Worm (Caenorhabditis elegans) whole organism, L1 larva: Measurements from ENCODE around the gene F40F4.7.

Experiments used
- C04F5.9 ChIP-seq: sonication (generic microtip); optimal IDR thresholded peaks from 2 replicates; lab custom pipeline; 2016; ENCODE audit warnings: missing genetic modification characterization, missing compliant biosample characterization
- C16A3.4 ChIP-seq: fragments of 150-350 bp; optimal IDR thresholded peaks from 2 replicates; lab custom pipeline; 2014; ENCODE audit warnings: missing biosample characterization, missing genetic modification characterization
- aly-2 ChIP-seq: fragments of 150-350 bp; optimal IDR thresholded peaks from 2 replicates; lab custom pipeline; 2014; ENCODE audit warnings: missing biosample characterization, missing genetic modification characterization
- blmp-1 ChIP-seq: fragments of 150-350 bp; optimal IDR thresholded peaks from 2 replicates; lab custom pipeline; 2014; ENCODE audit warnings: missing biosample characterization, missing genetic modification characterization
- ceh-63 ChIP-seq: fragments of 200-800 bp; sonication (Bioruptor generic); optimal IDR thresholded peaks from 2 replicates; lab custom pipeline; 2018; ENCODE audit warnings: mild to moderate bottlenecking, missing genetic modification characterization, missing compliant biosample characterization
- ceh-8 ChIP-seq: fragments of 200-800 bp; sonication (Bioruptor generic); optimal IDR thresholded peaks from 2 replicates; lab custom pipeline; 2018; ENCODE audit warnings: mild to moderate bottlenecking, missing genetic modification characterization, moderate library complexity, missing compliant biosample characterization
- ceh-90 ChIP-seq: sonication (generic microtip); optimal IDR thresholded peaks from 2 replicates; lab custom pipeline; 2016; ENCODE audit warnings: missing genetic modification characterization, missing compliant biosample characterization
- dsc-1 ChIP-seq: sonication (generic microtip); optimal IDR thresholded peaks from 2 replicates; lab custom pipeline; 2016; ENCODE audit warnings: mild to moderate bottlenecking, missing genetic modification characterization, missing compliant biosample characterization
- efl-1 ChIP-seq, 4 experiments: fragments of 150-350 bp; optimal IDR thresholded peaks in 3 of 4; peaks in 1 of 4; 1 replicate in 1 of 4; 2 replicates in 3 of 4; lab custom pipeline; 2014; ENCODE audit warnings: missing biosample characterization in 2 of 4, missing genetic modification characterization in 2 of 4, missing genetic modification reagents in 2 of 4
- egl-13 ChIP-seq: sonication (generic microtip); optimal IDR thresholded peaks from 2 replicates; lab custom pipeline; 2016; ENCODE audit warnings: missing genotype, missing genetic modification reagents, missing genetic modification characterization, missing compliant biosample characterization
- egl-27 ChIP-seq, 2 experiments: fragments of 150-350 bp in 1 of 2; sonication (generic microtip); optimal IDR thresholded peaks; 3 replicates each; lab custom pipeline; 2017 to 2018; ENCODE audit warnings: missing biosample characterization in 2 of 2, missing genetic modification characterization in 2 of 2, missing genetic modification reagents in 2 of 2
- elt-2 ChIP-seq: sonication (generic microtip); optimal IDR thresholded peaks from 2 replicates; lab custom pipeline; 2016; ENCODE audit warnings: missing genetic modification characterization, mild to moderate bottlenecking, inconsistent platforms, missing compliant biosample characterization, missing genetic modification reagents
- elt-3 ChIP-seq, 6 experiments: fragments of 150-350 bp in 1 of 6; sonication (generic microtip); optimal IDR thresholded peaks; 2 replicates each; lab custom pipeline; 2017 to 2018; ENCODE audit warnings: missing biosample characterization in 6 of 6, missing genetic modification characterization in 6 of 6, inconsistent platforms in 1 of 6
- fos-1 ChIP-seq: fragments of 150-350 bp; optimal IDR thresholded peaks from 2 replicates; lab custom pipeline; 2014; ENCODE audit warnings: missing biosample characterization, missing genetic modification characterization
- hlh-17 ChIP-seq: fragments of 200-800 bp; sonication (Bioruptor generic); optimal IDR thresholded peaks from 2 replicates; lab custom pipeline; 2018; ENCODE audit warnings: missing genetic modification characterization, mild to moderate bottlenecking, missing compliant biosample characterization, moderate library complexity, borderline replicate concordance
- hpl-2 ChIP-seq: fragments of 150-350 bp; optimal IDR thresholded peaks from 2 replicates; lab custom pipeline; 2014; ENCODE audit warnings: missing biosample characterization, missing genetic modification reagents, missing genetic modification characterization
- isw-1 ChIP-seq: fragments of 200-800 bp; sonication (Bioruptor generic); IDR thresholded peaks from 2 replicates; pipeline ENCODE4 v1.3.6; 2022; ENCODE audit warnings: missing genetic modification characterization, missing compliant biosample characterization
- lin-13 ChIP-seq: fragments of 150-350 bp; optimal IDR thresholded peaks from 2 replicates; lab custom pipeline; 2014; ENCODE audit warnings: missing biosample characterization, missing genetic modification reagents, missing genetic modification characterization
- lin-14 ChIP-seq: fragments of 200-800 bp; sonication (Bioruptor generic); optimal IDR thresholded peaks from 2 replicates; lab custom pipeline; 2018; ENCODE audit warnings: mild to moderate bottlenecking, missing genetic modification characterization, moderate library complexity, missing compliant biosample characterization
- lir-3 ChIP-seq: sonication (generic microtip); optimal IDR thresholded peaks from 2 replicates; lab custom pipeline; 2016; ENCODE audit warnings: mild to moderate bottlenecking, missing genetic modification characterization, moderate library complexity, missing compliant biosample characterization; ENCODE audit not compliant: poor library complexity
- nhr-11 ChIP-seq: fragments of 150-350 bp; optimal IDR thresholded peaks from 2 replicates; lab custom pipeline; 2014; ENCODE audit warnings: missing biosample characterization, missing genetic modification characterization
- nhr-19 ChIP-seq: fragments of 200-800 bp; sonication (Bioruptor generic); conservative IDR thresholded peaks from 2 replicates; pipeline ENCODE4 v1.3.6; 2022; ENCODE audit warnings: missing genetic modification characterization, missing compliant biosample characterization
- nhr-20 ChIP-seq: sonication (generic microtip); optimal IDR thresholded peaks from 2 replicates; lab custom pipeline; 2016; ENCODE audit warnings: mild to moderate bottlenecking, missing genetic modification characterization, missing compliant biosample characterization
- nhr-237 ChIP-seq: fragments of 150-350 bp; optimal IDR thresholded peaks from 2 replicates; lab custom pipeline; 2014; ENCODE audit warnings: missing biosample characterization, missing genetic modification characterization
- nhr-47 ChIP-seq: sonication (generic microtip); optimal IDR thresholded peaks from 2 replicates; lab custom pipeline; 2016; ENCODE audit warnings: mild to moderate bottlenecking, missing genetic modification characterization, moderate library complexity, missing compliant biosample characterization
- nhr-85 ChIP-seq: sonication (generic microtip); peaks from one replicate; lab custom pipeline; 2016; ENCODE audit warnings: missing genetic modification characterization, inconsistent platforms, missing compliant biosample characterization
- pag-3 ChIP-seq: sonication (generic microtip); optimal IDR thresholded peaks from 2 replicates; lab custom pipeline; 2017; ENCODE audit warnings: missing genetic modification characterization, mild to moderate bottlenecking, missing compliant biosample characterization, antibody characterized with exemption, borderline replicate concordance; ENCODE audit not compliant: insufficient read depth
- skn-1 ChIP-seq: fragments of 150-350 bp; optimal IDR thresholded peaks from 2 replicates; lab custom pipeline; 2014; ENCODE audit warnings: missing biosample characterization, missing genetic modification characterization
- snu-23 ChIP-seq: sonication (generic microtip); optimal IDR thresholded peaks from 2 replicates; lab custom pipeline; 2016; ENCODE audit warnings: missing genetic modification characterization, missing compliant biosample characterization
- sox-4 ChIP-seq: sonication (generic microtip); optimal IDR thresholded peaks from 2 replicates; lab custom pipeline; 2016; ENCODE audit warnings: missing genetic modification characterization, missing compliant biosample characterization
- sup-37 ChIP-seq: fragments of 200-800 bp; sonication (Bioruptor generic); optimal IDR thresholded peaks from 2 replicates; lab custom pipeline; 2018; ENCODE audit warnings: mild to moderate bottlenecking, missing genetic modification characterization, missing compliant biosample characterization
- swsn-7 ChIP-seq: sonication (generic microtip); optimal IDR thresholded peaks from 2 replicates; lab custom pipeline; 2016; ENCODE audit warnings: missing genetic modification characterization, missing compliant biosample characterization
- unc-86 ChIP-seq: sonication (generic microtip); optimal IDR thresholded peaks from 2 replicates; lab custom pipeline; 2016; ENCODE audit warnings: missing genetic modification characterization, missing compliant biosample characterization
- ztf-4 ChIP-seq: fragments of 150-350 bp; optimal IDR thresholded peaks from 2 replicates; lab custom pipeline; 2014; ENCODE audit warnings: missing biosample characterization, missing genetic modification characterization

The F40F4.7 gene

ce11 chrX:3218040-3218795, 27.5 kb downstream of the F40F4.7 start:
- TF ChIP-seq elt-2 (tag; lab: Kevin White, UChicago) (peak; percentile 61), elt-3 (tag; optimal IDR thresholded peaks at IDR 0.05; lab: Kevin White, UChicago) (peak in 3 of 6 experiments; percentile 21 to 39 (median 23)), nhr-85 (no peak), lin-14 (GFP tag; lab: Kevin White, UChicago) (peak; percentile 24), blmp-1 (tag; lab: Kevin White, UChicago) (peak; percentile 83), ceh-90 (tag; lab: Kevin White, UChicago) (no peak), efl-1 (optimal IDR thresholded peaks at IDR 0.05; lab: Kevin White, UChicago) (no peak), efl-1 (GFP tag; optimal IDR thresholded peaks at IDR 0.05 in 1 of 2; lab: Kevin White, UChicago) (peak in 1 of 2 experiments; percentile 69), pag-3 (tag; lab: Kevin White, UChicago) (peak; percentile 60), snu-23 (GFP tag; lab: Kevin White, UChicago) (peak; percentile 7)
- TF ChIP-seq, all 84 proteins: peak for 7

- TF ChIP-seq nhr-19 (GFP tag; lab: Robert Waterston, UW) (no peak), dsc-1 (tag; lab: Kevin White, UChicago) (peak; percentile 24)
Observed at ce11 chrX:3216698-3217097, 29.0 kb downstream of the F40F4.7 start.

- TF ChIP-seq ceh-63 (GFP tag; lab: Kevin White, UChicago), result no peak
- no peak for TF ChIP-seq nhr-11 (tag; lab: Kevin White, UChicago)
Observed at ce11 chrX:3209523-3209922, 36.2 kb downstream of the F40F4.7 start, which contains the start of gene F28B4.4. F28B4.4 (minus strand) TSS chrX:3209623.

ce11 chrX:3204778-3205177, 41.0 kb downstream of the F40F4.7 start, which contains the start of gene F28B4.1:
F28B4.1 (plus strand) TSS chrX:3205078.
- TF ChIP-seq lin-13, result no peak
- TF ChIP-seq ceh-8 (GFP tag; lab: Kevin White, UChicago), result no peak
- no peak for TF ChIP-seq hpl-2 (GFP tag; lab: Kevin White, UChicago)
- no peak for TF ChIP-seq C16A3.4
- TF ChIP-seq swsn-7 (tag; lab: Kevin White, UChicago), result no peak
- TF ChIP-seq lin-14 (GFP tag; lab: Kevin White, UChicago), result no peak
- TF ChIP-seq isw-1 (GFP tag; lab: Robert Waterston, UW), result no peak
- no peak for TF ChIP-seq nhr-237 (tag; lab: Kevin White, UChicago)
- no peak for TF ChIP-seq nhr-20 (tag; lab: Kevin White, UChicago)
- TF ChIP-seq snu-23 (GFP tag; lab: Kevin White, UChicago), result no peak
- no peak for TF ChIP-seq sox-4
- no peak for TF ChIP-seq hlh-17 (GFP tag; lab: Kevin White, UChicago)
- TF ChIP-seq unc-86 (tag; lab: Kevin White, UChicago), result no peak

- TF ChIP-seq egl-13, result no peak
- TF ChIP-seq C04F5.9, result no peak
- TF ChIP-seq fos-1 (tag; lab: Kevin White, UChicago), result no peak
- TF ChIP-seq aly-2 (tag; lab: Kevin White, UChicago), result no peak
- no peak for TF ChIP-seq ztf-4 (tag; lab: Kevin White, UChicago)
- TF ChIP-seq egl-27 (tag; optimal IDR thresholded peaks at IDR 0.05; lab: Kevin White, UChicago), result no peak
- TF ChIP-seq swsn-7 (tag; lab: Kevin White, UChicago), result no peak
- no peak for TF ChIP-seq C16A3.4
- no peak for TF ChIP-seq skn-1 (tag; lab: Kevin White, UChicago)
- TF ChIP-seq pag-3 (tag; lab: Kevin White, UChicago), result no peak
- TF ChIP-seq sup-37, result no peak
- TF ChIP-seq nhr-47, result no peak
- no peak for TF ChIP-seq nhr-237 (tag; lab: Kevin White, UChicago)
- no peak for TF ChIP-seq nhr-85
- no peak for TF ChIP-seq lir-3 (tag; lab: Kevin White, UChicago)
- no peak for TF ChIP-seq ceh-8 (GFP tag; lab: Kevin White, UChicago)
Observed at ce11 chrX:3202350-3202749, 43.4 kb downstream of the F40F4.7 start.
